Worm (Caenorhabditis elegans) whole organism, L2 larva: ENCODE results near the gene F53B3.5.

ENCODE experiments used
- C34F6.9 ChIP-seq: fragments of 150-350 bp; optimal IDR thresholded peaks from 2 replicates; lab custom pipeline; 2014; ENCODE audit warnings: missing biosample characterization, missing genetic modification characterization
- F13H6.1 ChIP-seq: sonication (generic microtip); optimal IDR thresholded peaks from 2 replicates; lab custom pipeline; 2016; ENCODE audit warnings: missing genetic modification characterization, missing compliant biosample characterization
- Y55F3AM.14 ChIP-seq: fragments of 200-800 bp; sonication (Bioruptor generic); optimal IDR thresholded peaks from 2 replicates; lab custom pipeline; 2018; ENCODE audit warnings: mild to moderate bottlenecking, missing genetic modification characterization, missing compliant biosample characterization
- ZK546.5 ChIP-seq: sonication (generic microtip); optimal IDR thresholded peaks from 2 replicates; lab custom pipeline; 2017; ENCODE audit warnings: missing biosample characterization, missing genetic modification characterization
- alr-1 ChIP-seq: fragments of 150-350 bp; optimal IDR thresholded peaks from 2 replicates; lab custom pipeline; 2014; ENCODE audit warnings: missing biosample characterization, missing genetic modification characterization
- aly-2 ChIP-seq: fragments of 150-350 bp; optimal IDR thresholded peaks from 2 replicates; lab custom pipeline; 2014; ENCODE audit warnings: missing biosample characterization, missing genetic modification characterization
- ama-1 ChIP-seq: fragments of 150-350 bp; optimal IDR thresholded peaks from 2 replicates; lab custom pipeline; 2018; ENCODE audit warnings: inconsistent platforms
- blmp-1 ChIP-seq: sonication (generic microtip); optimal IDR thresholded peaks from 2 replicates; lab custom pipeline; 2017; ENCODE audit warnings: missing genetic modification characterization, mild to moderate bottlenecking, missing compliant biosample characterization, antibody characterized with exemption, moderate library complexity; ENCODE audit not compliant: insufficient read depth
- ceh-16 ChIP-seq: fragments of 150-350 bp; optimal IDR thresholded peaks from 2 replicates; lab custom pipeline; 2014; ENCODE audit warnings: missing biosample characterization, missing genetic modification characterization
- ceh-82 ChIP-seq: fragments of 150-350 bp; optimal IDR thresholded peaks from 2 replicates; lab custom pipeline; 2014; ENCODE audit warnings: missing biosample characterization, missing genetic modification characterization
- crh-2 ChIP-seq: sonication (generic microtip); optimal IDR thresholded peaks from 2 replicates; lab custom pipeline; 2017; ENCODE audit warnings: missing biosample characterization, missing genetic modification characterization
- dmd-4 ChIP-seq: sonication (generic microtip); optimal IDR thresholded peaks from 2 replicates; lab custom pipeline; 2017; ENCODE audit warnings: missing biosample characterization, missing genetic modification characterization
- egl-27 ChIP-seq: sonication (generic microtip); optimal IDR thresholded peaks from 3 replicates; lab custom pipeline; 2017; ENCODE audit warnings: missing biosample characterization, missing genetic modification reagents, missing genetic modification characterization
- fos-1 ChIP-seq: fragments of 150-350 bp; optimal IDR thresholded peaks from 2 replicates; lab custom pipeline; 2014; ENCODE audit warnings: missing biosample characterization, missing genetic modification characterization
- lin-11 ChIP-seq: fragments of 150-350 bp; sonication (generic microtip); optimal IDR thresholded peaks from 2 replicates; lab custom pipeline; 2014; ENCODE audit warnings: missing biosample characterization, missing genetic modification characterization, inconsistent platforms, mixed read lengths
- lsy-2 ChIP-seq, 2 experiments: fragments of 150-350 bp in 1 of 2; sonication (generic microtip) in 1 of 2; optimal IDR thresholded peaks; 2 replicates each; lab custom pipeline; 2014 to 2017; ENCODE audit warnings: missing biosample characterization in 2 of 2, missing genetic modification characterization in 2 of 2
- mab-5 ChIP-seq: fragments of 150-350 bp; optimal IDR thresholded peaks from 2 replicates; lab custom pipeline; 2014; ENCODE audit warnings: missing biosample characterization, missing genetic modification characterization
- mbf-1 ChIP-seq: sonication (generic microtip); optimal IDR thresholded peaks from 2 replicates; lab custom pipeline; 2017; ENCODE audit warnings: missing biosample characterization, missing genetic modification characterization
- mdl-1 ChIP-seq, 2 experiments: fragments of 150-350 bp in 1 of 2; sonication (generic microtip) in 1 of 2; optimal IDR thresholded peaks; 2 replicates each; lab custom pipeline; 2017; ENCODE audit warnings: missing biosample characterization in 2 of 2, missing genetic modification characterization in 2 of 2
- nhr-10 ChIP-seq: sonication (generic microtip); optimal IDR thresholded peaks from 2 replicates; lab custom pipeline; 2017; ENCODE audit warnings: missing biosample characterization, missing genetic modification characterization
- nhr-11 ChIP-seq: fragments of 150-350 bp; optimal IDR thresholded peaks from 2 replicates; lab custom pipeline; 2014; ENCODE audit warnings: missing biosample characterization, missing genetic modification characterization
- nhr-129 ChIP-seq: fragments of 150-350 bp; optimal IDR thresholded peaks from 2 replicates; lab custom pipeline; 2014; ENCODE audit warnings: missing biosample characterization, missing genetic modification characterization
- nhr-21 ChIP-seq: fragments of 150-350 bp; optimal IDR thresholded peaks from 2 replicates; lab custom pipeline; 2014; ENCODE audit warnings: missing biosample characterization, missing genetic modification characterization
- nhr-23 ChIP-seq: fragments of 150-350 bp; optimal IDR thresholded peaks from 2 replicates; lab custom pipeline; 2014; ENCODE audit warnings: missing biosample characterization, missing genetic modification reagents, missing genetic modification characterization
- nhr-237 ChIP-seq: fragments of 150-350 bp; optimal IDR thresholded peaks from 2 replicates; lab custom pipeline; 2014; ENCODE audit warnings: missing biosample characterization, missing genetic modification characterization
- nhr-25 ChIP-seq: fragments of 150-350 bp; sonication (generic microtip); optimal IDR thresholded peaks from 3 replicates; lab custom pipeline; 2014; ENCODE audit warnings: missing biosample characterization, missing genetic modification characterization
- nhr-6 ChIP-seq: fragments of 150-350 bp; optimal IDR thresholded peaks from 2 replicates; lab custom pipeline; 2014; ENCODE audit warnings: missing biosample characterization, missing genetic modification characterization
- nhr-77 ChIP-seq: fragments of 150-350 bp; optimal IDR thresholded peaks from 2 replicates; lab custom pipeline; 2014; ENCODE audit warnings: missing biosample characterization, missing genetic modification characterization
- peb-1 ChIP-seq: fragments of 150-350 bp; optimal IDR thresholded peaks from 2 replicates; lab custom pipeline; 2014; ENCODE audit warnings: missing biosample characterization, missing genetic modification characterization
- sem-4 ChIP-seq: fragments of 150-350 bp; optimal IDR thresholded peaks from 2 replicates; lab custom pipeline; 2014; ENCODE audit warnings: missing biosample characterization, missing genetic modification reagents, missing genetic modification characterization
- sma-3 ChIP-seq: sonication (generic microtip); optimal IDR thresholded peaks from 2 replicates; lab custom pipeline; 2016; ENCODE audit warnings: missing genetic modification reagents, missing genetic modification characterization, missing compliant biosample characterization
- sma-9 ChIP-seq, 2 experiments: fragments of 150-350 bp in 1 of 2; sonication (generic microtip) in 1 of 2; optimal IDR thresholded peaks; 2 replicates each; lab custom pipeline; 2014 to 2016; ENCODE audit warnings: missing genetic modification characterization in 2 of 2, mild to moderate bottlenecking in 1 of 2, missing biosample characterization in 1 of 2, missing compliant biosample characterization in 1 of 2, missing genetic modification reagents in 1 of 2, moderate library complexity in 1 of 2
- snpc-4 ChIP-seq: fragments of 150-350 bp; optimal IDR thresholded peaks from 2 replicates; lab custom pipeline; 2014; ENCODE audit warnings: missing biosample characterization, missing genetic modification characterization
- unc-39 ChIP-seq: fragments of 150-350 bp; optimal IDR thresholded peaks from 2 replicates; lab custom pipeline; 2014; ENCODE audit warnings: missing biosample characterization, missing genetic modification characterization
- unc-62 ChIP-seq: fragments of 150-350 bp; optimal IDR thresholded peaks from 2 replicates; lab custom pipeline; 2014; ENCODE audit warnings: missing biosample characterization, missing genetic modification reagents, missing genetic modification characterization
- zag-1 ChIP-seq: fragments of 150-350 bp; optimal IDR thresholded peaks from 2 replicates; lab custom pipeline; 2014; ENCODE audit warnings: missing biosample characterization, missing genetic modification characterization
- ztf-1 ChIP-seq: fragments of 200-800 bp; sonication (Bioruptor generic); conservative IDR thresholded peaks from 2 replicates; pipeline ENCODE4 v1.3.6; 2022; ENCODE audit warnings: missing genetic modification characterization, missing compliant biosample characterization
- ztf-11 ChIP-seq: sonication (generic microtip); optimal IDR thresholded peaks from 2 replicates; lab custom pipeline; 2017; ENCODE audit warnings: missing biosample characterization, missing genetic modification characterization
- ztf-4 ChIP-seq: fragments of 150-350 bp; optimal IDR thresholded peaks from 2 replicates; lab custom pipeline; 2014; ENCODE audit warnings: missing biosample characterization, missing genetic modification characterization

F53B3.5 gene

DNA sequence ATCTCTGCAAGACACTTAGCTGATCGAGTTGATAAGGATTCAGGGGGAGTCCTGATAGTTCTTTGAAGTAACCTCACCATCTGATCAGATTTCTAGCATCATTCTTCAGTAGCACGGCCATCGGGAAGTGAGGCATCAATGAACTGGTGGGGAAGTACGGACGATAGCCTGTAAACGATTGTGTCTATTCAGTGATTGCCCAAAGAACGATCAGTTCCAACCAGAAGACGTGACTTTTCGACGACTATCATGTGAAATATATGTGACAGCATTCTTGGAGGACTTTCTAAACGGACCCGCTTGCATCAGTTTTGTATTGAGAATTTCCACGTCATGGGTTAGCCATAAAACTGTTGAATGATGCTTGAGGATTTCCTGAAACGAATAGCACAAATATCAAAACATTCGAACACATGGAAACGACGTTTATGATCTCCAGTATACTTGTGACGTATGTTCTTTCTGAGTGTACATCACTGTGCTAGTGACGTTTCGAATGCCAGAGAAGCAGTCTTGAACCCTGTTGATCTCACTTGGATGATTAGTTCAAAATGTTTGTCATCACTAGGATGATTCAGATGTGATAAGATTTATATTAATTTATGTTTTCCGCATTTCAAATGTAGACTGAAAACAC, 13.8 kb upstream of the F53B3.5 start:
- TF ChIP-seq sem-4 (no peak), alr-1 (tag; lab: Kevin White, UChicago) (no peak), Y55F3AM.14 (GFP tag; lab: Kevin White, UChicago) (no peak), nhr-25 (tag; lab: Kevin White, UChicago) (peak; percentile 82), ZK546.5 (tag; lab: Kevin White, UChicago) (no peak), nhr-23 (tag; lab: Kevin White, UChicago) (no peak), mbf-1 (tag; lab: Kevin White, UChicago) (no peak), nhr-21 (peak; percentile 82), ztf-4 (tag; lab: Kevin White, UChicago) (no peak), nhr-11 (tag; lab: Kevin White, UChicago) (no peak), nhr-10 (tag; lab: Kevin White, UChicago) (no peak), unc-62 (GFP tag; lab: Kevin White, UChicago) (no peak), lin-11 (tag; lab: Kevin White, UChicago) (no peak), nhr-129 (tag; lab: Kevin White, UChicago) (peak; percentile 33), snpc-4 (tag; lab: Kevin White, UChicago) (no peak), nhr-6 (no peak), mdl-1 (tag; optimal IDR thresholded peaks at IDR 0.05; lab: Kevin White, UChicago) (no peak), sma-9 (GFP tag; optimal IDR thresholded peaks at IDR 0.05; lab: Kevin White, UChicago) (peak; percentile 84), sma-9 (tag; optimal IDR thresholded peaks at IDR 0.05; lab: Kevin White, UChicago) (no peak), zag-1 (tag; lab: Kevin White, UChicago) (no peak), ztf-1 (GFP tag; lab: Robert Waterston, UW) (no peak), lsy-2 (tag; optimal IDR thresholded peaks at IDR 0.05; lab: Kevin White, UChicago) (no peak), C34F6.9 (tag; lab: Kevin White, UChicago) (no peak), fos-1 (no peak), ceh-16 (tag; lab: Kevin White, UChicago) (no peak), ama-1 (lab: Kevin White, UChicago) (no peak), F13H6.1 (tag; lab: Kevin White, UChicago) (no peak), nhr-77 (tag; lab: Kevin White, UChicago) (no peak), mab-5 (tag; lab: Kevin White, UChicago) (no peak), dmd-4 (tag; lab: Kevin White, UChicago) (no peak), ceh-82 (no peak), ztf-11 (tag; lab: Kevin White, UChicago) (no peak), unc-39 (no peak), sma-3 (GFP tag; lab: Kevin White, UChicago) (peak; percentile 74)

DNA sequence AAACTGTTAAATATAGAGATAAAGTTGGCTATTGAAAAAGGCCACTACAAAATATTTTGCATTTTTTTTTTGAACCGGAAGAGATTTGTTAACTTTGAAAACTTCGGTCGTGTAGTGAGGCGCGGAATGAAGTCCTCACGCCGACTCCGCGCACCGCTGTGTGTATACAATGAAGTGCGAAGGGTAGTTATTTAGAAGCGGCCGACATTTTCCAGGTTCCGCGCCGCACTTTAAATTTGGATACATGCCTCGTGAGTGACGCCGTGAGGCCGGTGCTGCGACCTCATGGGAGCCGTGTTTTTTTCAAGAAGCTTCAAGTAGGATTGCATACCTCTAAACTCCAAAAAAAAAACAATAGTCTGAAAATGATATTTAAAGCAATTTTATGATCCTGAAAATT, 12.5 kb upstream of the F53B3.5 start:
- TF ChIP-seq lin-11 (tag; lab: Kevin White, UChicago) (no peak), snpc-4 (tag; lab: Kevin White, UChicago) (peak; percentile 92), crh-2 (no peak)

DNA sequence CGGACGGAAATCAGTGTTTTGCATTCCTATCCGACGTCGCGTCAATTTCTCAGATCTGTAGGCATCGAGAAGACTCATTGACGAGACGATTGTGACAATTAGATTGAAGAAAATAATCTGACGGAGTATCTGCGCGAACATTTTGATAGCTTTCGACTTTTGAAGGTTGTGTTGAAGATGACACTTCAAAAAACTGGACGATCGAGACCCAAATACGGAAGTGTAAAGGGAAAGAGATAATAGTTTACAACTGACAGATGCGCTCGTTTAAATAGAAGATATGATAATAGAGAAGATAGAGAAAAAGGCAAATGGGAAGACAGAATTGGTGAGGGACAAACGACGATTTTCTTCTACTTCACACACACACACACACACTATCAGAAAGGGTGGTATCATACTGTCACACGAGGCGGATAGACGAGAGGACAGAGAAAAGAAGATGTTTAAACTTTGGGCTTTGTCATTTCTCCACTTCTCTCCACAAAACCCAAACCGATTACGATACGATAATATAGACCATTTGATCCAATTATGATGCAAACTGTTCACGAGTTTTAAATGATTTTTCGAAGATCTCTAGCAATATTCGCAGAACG, 11.9 kb upstream of the F53B3.5 start, which contains the start of gene B0410.3:
TSS of gene B0410.3 (minus strand) at position 351 of the 599 bp plus-strand sequence.
- TF ChIP-seq peb-1 (tag; lab: Kevin White, UChicago), result no peak
- TF ChIP-seq mdl-1 (tag; optimal IDR thresholded peaks at IDR 0.05; lab: Kevin White, UChicago), result peak; percentile 53 to 66
- TF ChIP-seq C34F6.9 (tag; lab: Kevin White, UChicago), result peak; percentile 17
- TF ChIP-seq egl-27 (tag; lab: Kevin White, UChicago), result peak; percentile 65
- peak; percentile 74 for TF ChIP-seq sma-3 (GFP tag; lab: Kevin White, UChicago)
- TF ChIP-seq nhr-25 (tag; lab: Kevin White, UChicago), result peak; percentile 92
- peak; percentile 51 for TF ChIP-seq nhr-6
- peak; percentile 31 for TF ChIP-seq F13H6.1 (tag; lab: Kevin White, UChicago)
- TF ChIP-seq Y55F3AM.14 (GFP tag; lab: Kevin White, UChicago), result no peak
- TF ChIP-seq ztf-4 (tag; lab: Kevin White, UChicago), result peak; percentile 58
- TF ChIP-seq aly-2 (tag; lab: Kevin White, UChicago), result no peak
- peak; percentile 59 for TF ChIP-seq sem-4
- peak; percentile 90 for TF ChIP-seq nhr-129 (tag; lab: Kevin White, UChicago)
- TF ChIP-seq ama-1 (lab: Kevin White, UChicago), result peak; percentile 75
- TF ChIP-seq lsy-2 (tag; optimal IDR thresholded peaks at IDR 0.05; lab: Kevin White, UChicago), result peak in 1 of 2 experiments; percentile 47
- TF ChIP-seq crh-2, result peak; percentile 53
- no peak for TF ChIP-seq nhr-237 (tag; lab: Kevin White, UChicago)
- peak; percentile 94 for TF ChIP-seq nhr-21
- peak; percentile 94 for TF ChIP-seq sma-9 (GFP tag; optimal IDR thresholded peaks at IDR 0.05; lab: Kevin White, UChicago)
- TF ChIP-seq sma-9 (tag; optimal IDR thresholded peaks at IDR 0.05; lab: Kevin White, UChicago), result no peak
- peak; percentile 81 for TF ChIP-seq blmp-1 (tag; lab: Kevin White, UChicago)
- TF ChIP-seq, all 48 proteins: peak for 16
